Worm (Caenorhabditis elegans): Measurements from ENCODE around the gene F59F4.3.

Gene F59F4.3

DNA sequence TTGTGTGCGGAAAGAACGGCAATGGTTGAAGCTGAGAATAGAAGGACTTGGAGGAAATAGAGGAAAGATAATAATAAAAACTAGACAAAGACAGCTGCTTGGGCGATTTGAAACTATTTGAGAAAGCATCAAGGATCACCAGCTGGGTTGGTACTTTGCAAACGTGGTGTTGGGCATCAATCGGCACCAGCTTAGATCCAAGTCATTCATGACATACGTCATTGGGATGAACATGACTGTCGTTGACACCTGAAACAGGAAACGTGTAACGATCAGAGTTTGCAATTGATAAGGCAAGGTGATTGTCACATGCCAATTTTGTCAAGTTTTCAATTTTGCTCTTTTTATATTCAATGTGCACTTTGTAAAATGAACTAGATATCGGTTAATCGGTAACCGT, 4.9 kb downstream of the F59F4.3 start (continued):
- no peak for TF ChIP-seq aptf-3 (GFP tag; IDR thresholded peaks at IDR 0.05)
- peak; percentile 22 for TF ChIP-seq F22D6.2 (tag; optimal IDR thresholded peaks at IDR 0.05)
- TF ChIP-seq sea-2 (GFP tag; IDR thresholded peaks at IDR 0.05) = no peak
- TF ChIP-seq ceh-40 (GFP tag; IDR thresholded peaks at IDR 0.05) = no peak
- TF ChIP-seq zim-3 (tag; optimal IDR thresholded peaks at IDR 0.05) = peak; percentile 15
- no peak for TF ChIP-seq ceh-91 (GFP tag; IDR thresholded peaks at IDR 0.05)
- TF ChIP-seq mel-28 (tag; optimal IDR thresholded peaks at IDR 0.05; ENCODE audit: borderline replicate concordance) = no peak
- TF ChIP-seq nhr-179 (tag; optimal IDR thresholded peaks at IDR 0.05) = no peak
- TF ChIP-seq attf-3 (GFP tag; conservative IDR thresholded peaks at IDR 0.05) = no peak
- TF ChIP-seq pbrm-1 (GFP tag; IDR thresholded peaks at IDR 0.05) = no peak
- peak; percentile 66 for TF ChIP-seq lin-40 (tag; optimal IDR thresholded peaks at IDR 0.05)
- TF ChIP-seq hmg-1.2 (GFP tag; IDR thresholded peaks at IDR 0.05) = no peak
- TF ChIP-seq repo-1 (tag; optimal IDR thresholded peaks at IDR 0.05) = peak; percentile 30
- peak; percentile 98 for TF ChIP-seq nhr-80 (tag; optimal IDR thresholded peaks at IDR 0.05)
- TF ChIP-seq ceh-79 (tag; optimal IDR thresholded peaks at IDR 0.05) = no peak
- TF ChIP-seq gei-17 (GFP tag; optimal IDR thresholded peaks at IDR 0.05) = peak; percentile 25
- TF ChIP-seq ztf-28 (GFP tag; IDR thresholded peaks at IDR 0.05) = no peak
- TF ChIP-seq akir-1 (GFP tag; optimal IDR thresholded peaks at IDR 0.05) = no peak
- no peak for TF ChIP-seq nfya-2 (GFP tag; IDR thresholded peaks at IDR 0.05)
- TF ChIP-seq Y56A3A.18 (GFP tag; IDR thresholded peaks at IDR 0.05) = peak; percentile 47; the same call in 1 of the 2 replicates
- no peak for TF ChIP-seq egl-18 (GFP tag; IDR thresholded peaks at IDR 0.05)
- TF ChIP-seq lin-35 (GFP tag; optimal IDR thresholded peaks at IDR 0.05) = no peak
- no peak for TF ChIP-seq nfya-1 (tag; optimal IDR thresholded peaks at IDR 0.05; ENCODE audit: borderline replicate concordance, insufficient read depth)
- no peak for TF ChIP-seq fkh-3 (tag; optimal IDR thresholded peaks at IDR 0.05)
- no peak for TF ChIP-seq somi-1 (GFP tag; optimal IDR thresholded peaks at IDR 0.05)
- no peak for TF ChIP-seq F39B2.1 (GFP tag; IDR thresholded peaks at IDR 0.05)
- no peak for TF ChIP-seq hlh-26 (GFP tag; conservative IDR thresholded peaks at IDR 0.05)
- TF ChIP-seq Y67H2A.10 (GFP tag; conservative IDR thresholded peaks at IDR 0.05) = no peak
- TF ChIP-seq tlf-1 (GFP tag; optimal IDR thresholded peaks at IDR 0.05) = peak; percentile 60
- no peak for TF ChIP-seq Y95B8A.8 (GFP tag; IDR thresholded peaks at IDR 0.05)
- TF ChIP-seq nhr-27 (tag; optimal IDR thresholded peaks at IDR 0.05) = no peak
- TF ChIP-seq hsf-1 (GFP tag; IDR thresholded peaks at IDR 0.05) = no peak
- no peak for TF ChIP-seq die-1 (tag; optimal IDR thresholded peaks at IDR 0.05)
- no peak for TF ChIP-seq ztf-25 (GFP tag; IDR thresholded peaks at IDR 0.05)
- TF ChIP-seq tbp1 (GFP tag; optimal IDR thresholded peaks at IDR 0.05) = peak; percentile 39
- no peak for TF ChIP-seq madf-6 (GFP tag; IDR thresholded peaks at IDR 0.05)
- TF ChIP-seq unc-62 (GFP tag; optimal IDR thresholded peaks at IDR 0.05) = peak; percentile 11
- no peak for TF ChIP-seq C17E4.6 (GFP tag; IDR thresholded peaks at IDR 0.05)
- no peak for TF ChIP-seq F52B5.7 (tag; optimal IDR thresholded peaks at IDR 0.05)
- TF ChIP-seq cebp-2 (GFP tag; IDR thresholded peaks at IDR 0.05) = no peak
- TF ChIP-seq dox-1 (GFP tag; IDR thresholded peaks at IDR 0.05) = peak; percentile 27; the same call in 1 of the 2 replicates
- TF ChIP-seq Y53G8AR.9 (GFP tag; conservative IDR thresholded peaks at IDR 0.05) = no peak
- no peak for TF ChIP-seq mes-4 (tag; optimal IDR thresholded peaks at IDR 0.05)
- TF ChIP-seq mcd-1 (GFP tag; IDR thresholded peaks at IDR 0.05) = 0 out of 2 replicates have a peak, but pooled peaks have one; percentile 19
- no peak for TF ChIP-seq ceh-27 (GFP tag; optimal IDR thresholded peaks at IDR 0.05)
- no peak for TF ChIP-seq athp-1 (tag; optimal IDR thresholded peaks at IDR 0.05)
- no peak for TF ChIP-seq B0261.1 (tag; optimal IDR thresholded peaks at IDR 0.05)
- TF ChIP-seq F23B12.7 (tag; optimal IDR thresholded peaks at IDR 0.05; ENCODE audit: insufficient read depth) = no peak
- TF ChIP-seq F55B11.4 (tag; optimal IDR thresholded peaks at IDR 0.05; ENCODE audit: borderline replicate concordance, insufficient read depth) = no peak
- no peak for TF ChIP-seq zfh-2 (GFP tag; conservative IDR thresholded peaks at IDR 0.05)
